Worm (Caenorhabditis elegans): ENCODE results near the gene T08D10.3.

ce11 chrX:11963659-11964058, 8.4 kb downstream of the T08D10.3 start:
- TF ChIP-seq W03F9.2 (tag; optimal IDR thresholded peaks at IDR 0.05): no peak
- TF ChIP-seq him-1 (tag; optimal IDR thresholded peaks at IDR 0.05): no peak
